Worm (Caenorhabditis elegans) whole organism, young adult: Measurements from ENCODE around the gene rml-4.

Source experiments
- C17E4.6 ChIP-seq: fragments of 200-800 bp; sonication (Bioruptor generic); IDR thresholded peaks from 2 replicates; pipeline ENCODE4 v1.3.6; 2022; ENCODE audit warnings: missing genetic modification reagents, missing genetic modification characterization, missing compliant biosample characterization
- F23B12.7 ChIP-seq: sonication (generic microtip); optimal IDR thresholded peaks from 2 replicates; lab custom pipeline; 2017; ENCODE audit warnings: missing genetic modification characterization, mild to moderate bottlenecking, missing compliant biosample characterization, antibody characterized with exemption, moderate library complexity; ENCODE audit not compliant: insufficient read depth
- F57C9.4 ChIP-seq: sonication (generic microtip); optimal IDR thresholded peaks from 2 replicates; lab custom pipeline; 2017; ENCODE audit warnings: mild to moderate bottlenecking, missing genetic modification characterization, missing compliant biosample characterization
- Y67H2A.10 ChIP-seq: fragments of 200-800 bp; sonication (Bioruptor generic); conservative IDR thresholded peaks from 2 replicates; pipeline ENCODE4 v1.3.6; 2022; ENCODE audit warnings: missing genetic modification reagents, missing genetic modification characterization, missing compliant biosample characterization
- akir-1 ChIP-seq: fragments of 200-800 bp; sonication (Bioruptor generic); optimal IDR thresholded peaks from 2 replicates; lab custom pipeline; 2018; ENCODE audit warnings: mild to moderate bottlenecking, missing genetic modification characterization, moderate library complexity, missing compliant biosample characterization
- attf-5 ChIP-seq: fragments of 200-800 bp; sonication (Bioruptor generic); optimal IDR thresholded peaks from 2 replicates; lab custom pipeline; 2018; ENCODE audit warnings: mild to moderate bottlenecking, missing genetic modification characterization, missing compliant biosample characterization
- bed-1 ChIP-seq: fragments of 200-800 bp; sonication (Bioruptor generic); IDR thresholded peaks from 2 replicates; pipeline ENCODE4 v1.3.6; 2022; ENCODE audit warnings: missing genetic modification reagents, missing genetic modification characterization, missing compliant biosample characterization
- ccch-3 ChIP-seq: fragments of 200-800 bp; sonication (Bioruptor generic); optimal IDR thresholded peaks from 2 replicates; lab custom pipeline; 2018; ENCODE audit warnings: mild to moderate bottlenecking, missing genetic modification characterization, missing compliant biosample characterization
- cebp-2 ChIP-seq: fragments of 200-800 bp; sonication (Bioruptor generic); IDR thresholded peaks from 2 replicates; pipeline ENCODE4 v1.3.6; 2022; ENCODE audit warnings: missing genetic modification characterization, missing compliant biosample characterization
- ceh-58 ChIP-seq: fragments of 200-800 bp; sonication (Bioruptor generic); IDR thresholded peaks from 2 replicates; pipeline ENCODE4 v1.3.6; 2022; ENCODE audit warnings: missing genetic modification characterization, missing compliant biosample characterization
- dpff-1 ChIP-seq: sonication (generic microtip); optimal IDR thresholded peaks from 2 replicates; lab custom pipeline; 2017; ENCODE audit warnings: mild to moderate bottlenecking, missing genetic modification characterization, missing compliant biosample characterization
- dpl-1 ChIP-seq: fragments of 150-350 bp; optimal IDR thresholded peaks from 2 replicates; lab custom pipeline; 2014; ENCODE audit warnings: missing biosample characterization, missing genetic modification reagents, missing genetic modification characterization
- egl-44 ChIP-seq: fragments of 200-800 bp; sonication (Bioruptor generic); IDR thresholded peaks from 2 replicates; pipeline ENCODE4 v1.3.6; 2022; ENCODE audit warnings: missing genetic modification reagents, missing genetic modification characterization, missing compliant biosample characterization
- ets-4 ChIP-seq: fragments of 200-800 bp; sonication (Bioruptor generic); optimal IDR thresholded peaks from 2 replicates; lab custom pipeline; 2018; ENCODE audit warnings: mild to moderate bottlenecking, missing genetic modification characterization, missing compliant biosample characterization
- hlh-26 ChIP-seq: fragments of 200-800 bp; sonication (Bioruptor generic); conservative IDR thresholded peaks from 2 replicates; pipeline ENCODE4 v1.3.6; 2022; ENCODE audit warnings: missing genetic modification reagents, missing genetic modification characterization, missing compliant biosample characterization
- hmg-1.2 ChIP-seq: fragments of 200-800 bp; sonication (Bioruptor generic); IDR thresholded peaks from 2 replicates; pipeline ENCODE4 v1.3.6; 2022; ENCODE audit warnings: missing genetic modification reagents, missing genetic modification characterization, missing compliant biosample characterization
- hsf-1 ChIP-seq: fragments of 200-800 bp; sonication (Bioruptor generic); IDR thresholded peaks from 2 replicates; pipeline ENCODE4 v1.3.6; 2022; ENCODE audit warnings: missing genetic modification reagents, missing genetic modification characterization, missing compliant biosample characterization
- let-526 ChIP-seq: fragments of 200-800 bp; sonication (Bioruptor generic); IDR thresholded peaks from 2 replicates; pipeline ENCODE4 v1.3.6; 2022; ENCODE audit warnings: missing genetic modification reagents, missing genetic modification characterization, missing compliant biosample characterization
- lin-26 ChIP-seq: fragments of 200-800 bp; sonication (Bioruptor generic); IDR thresholded peaks from 2 replicates; pipeline ENCODE4 v1.3.6; 2022; ENCODE audit warnings: missing genetic modification reagents, missing genetic modification characterization, missing compliant biosample characterization
- lin-40 ChIP-seq: sonication (generic microtip); optimal IDR thresholded peaks from 2 replicates; lab custom pipeline; 2016; ENCODE audit warnings: missing genetic modification characterization, mild to moderate bottlenecking, missing compliant biosample characterization, missing genotype, missing genetic modification reagents
- lir-1 ChIP-seq: fragments of 200-800 bp; sonication (Bioruptor generic); conservative IDR thresholded peaks from 2 replicates; pipeline ENCODE4 v1.3.6; 2022; ENCODE audit warnings: missing genetic modification reagents, missing genetic modification characterization, missing compliant biosample characterization
- madf-8 ChIP-seq: fragments of 200-800 bp; sonication (Bioruptor generic); conservative IDR thresholded peaks from 2 replicates; pipeline ENCODE4 v1.3.6; 2022; ENCODE audit warnings: missing genetic modification reagents, missing genetic modification characterization, missing compliant biosample characterization
- mcd-1 ChIP-seq: fragments of 200-800 bp; sonication (Bioruptor generic); IDR thresholded peaks from 2 replicates; pipeline ENCODE4 v1.3.6; 2022; ENCODE audit warnings: missing genetic modification reagents, missing genetic modification characterization, missing compliant biosample characterization
- mel-28 ChIP-seq: sonication (generic microtip); optimal IDR thresholded peaks from 2 replicates; lab custom pipeline; 2016; ENCODE audit warnings: borderline replicate concordance, mild to moderate bottlenecking, missing genetic modification characterization, missing compliant biosample characterization
- nfya-1 ChIP-seq: sonication (generic microtip); optimal IDR thresholded peaks from 2 replicates; lab custom pipeline; 2017; ENCODE audit warnings: antibody characterized with exemption, missing compliant biosample characterization, missing genetic modification characterization, borderline replicate concordance; ENCODE audit not compliant: insufficient read depth
- nfyb-1 ChIP-seq: fragments of 200-800 bp; sonication (Bioruptor generic); IDR thresholded peaks from 2 replicates; pipeline ENCODE4 v1.3.6; 2022; ENCODE audit warnings: missing genetic modification reagents, missing genetic modification characterization, missing compliant biosample characterization
- nhr-120 ChIP-seq: fragments of 200-800 bp; sonication (Bioruptor generic); IDR thresholded peaks from 2 replicates; pipeline ENCODE4 v1.3.6; 2022; ENCODE audit warnings: missing genetic modification characterization, missing compliant biosample characterization
- nhr-179 ChIP-seq: sonication (generic microtip); optimal IDR thresholded peaks from 2 replicates; lab custom pipeline; 2016; ENCODE audit warnings: mild to moderate bottlenecking, missing genetic modification characterization, missing compliant biosample characterization
- nhr-27 ChIP-seq: fragments of 200-800 bp; sonication (Bioruptor generic); optimal IDR thresholded peaks from 2 replicates; lab custom pipeline; 2018; ENCODE audit warnings: mild to moderate bottlenecking, missing genetic modification characterization, moderate library complexity, missing compliant biosample characterization
- nhr-90 ChIP-seq: sonication (generic microtip); optimal IDR thresholded peaks from 2 replicates; lab custom pipeline; 2016; ENCODE audit warnings: missing genotype, mild to moderate bottlenecking, missing genetic modification characterization, missing compliant biosample characterization
- rec-8 ChIP-seq, 2 experiments: sonication (generic microtip); optimal IDR thresholded peaks; 2 replicates each; lab custom pipeline; 2016; ENCODE audit warnings: mild to moderate bottlenecking in 2 of 2, missing genetic modification characterization in 2 of 2, missing genetic modification reagents in 2 of 2, missing genotype in 2 of 2, missing biosample characterization in 1 of 2, missing compliant biosample characterization in 1 of 2, moderate library complexity in 1 of 2
- rpc-1 ChIP-seq, 2 experiments: fragments of 150-350 bp in 1 of 2; sonication (generic microtip) in 1 of 2; optimal IDR thresholded peaks; 2 replicates each; lab custom pipeline; 2014 to 2018; ENCODE audit warnings: missing biosample characterization in 1 of 2, missing genetic modification characterization in 1 of 2, missing genetic modification reagents in 1 of 2, missing genotype in 1 of 2
- sdz-38 ChIP-seq: sonication (generic microtip); optimal IDR thresholded peaks from 2 replicates; lab custom pipeline; 2016; ENCODE audit warnings: missing genotype, missing genetic modification characterization, missing compliant biosample characterization
- snpc-1.3 ChIP-seq: sonication (generic microtip); optimal IDR thresholded peaks from 2 replicates; lab custom pipeline; 2017; ENCODE audit warnings: missing genetic modification characterization, mild to moderate bottlenecking, missing compliant biosample characterization, antibody characterized with exemption, moderate library complexity, missing genotype, missing genetic modification reagents; ENCODE audit not compliant: insufficient read depth
- tlf-1 ChIP-seq: fragments of 200-800 bp; sonication (Bioruptor generic); optimal IDR thresholded peaks from 2 replicates; lab custom pipeline; 2018; ENCODE audit warnings: mild to moderate bottlenecking, missing genetic modification characterization, missing compliant biosample characterization
- unc-62 ChIP-seq: fragments of 150-350 bp; optimal IDR thresholded peaks from 2 replicates; lab custom pipeline; 2014; ENCODE audit warnings: missing biosample characterization, missing genetic modification reagents, missing genetic modification characterization
- zfh-2 ChIP-seq: fragments of 200-800 bp; sonication (Bioruptor generic); conservative IDR thresholded peaks from 2 replicates; pipeline ENCODE4 v1.3.6; 2022; ENCODE audit warnings: missing genetic modification reagents, missing genetic modification characterization, missing compliant biosample characterization
- zim-3 ChIP-seq: sonication (generic microtip); optimal IDR thresholded peaks from 2 replicates; lab custom pipeline; 2017; ENCODE audit warnings: mild to moderate bottlenecking, missing genetic modification characterization, moderate library complexity, missing compliant biosample characterization
- ztf-18 ChIP-seq: sonication (generic microtip); optimal IDR thresholded peaks from 2 replicates; lab custom pipeline; 2016; ENCODE audit warnings: missing genotype, mild to moderate bottlenecking, missing genetic modification characterization, missing compliant biosample characterization

Gene rml-4

ce11 chrII:4299227-4299703 is 4.4 kb downstream of the rml-4 start, which contains the start of gene sco-1 (continued):
- TF ChIP-seq unc-62 (no peak), nhr-27 (no peak), lin-40 (tag; lab: Kevin White, UChicago) (peak; percentile 93), bed-1 (GFP tag; lab: Robert Waterston, UW) (no peak), Y67H2A.10 (GFP tag; lab: Robert Waterston, UW) (peak; percentile 72; the same call in 1 of the 2 replicates), cebp-2 (no peak), ets-4 (GFP tag; lab: Kevin White, UChicago) (no peak), dpff-1 (tag; lab: Kevin White, UChicago) (no peak), C17E4.6 (GFP tag; lab: Robert Waterston, UW) (0 out of 2 replicates have a peak, but pooled peaks have one; percentile 58), egl-44 (GFP tag; lab: Robert Waterston, UW) (peak; percentile 56; the same call in 1 of the 2 replicates), F57C9.4 (tag; lab: Kevin White, UChicago) (no peak), lir-1 (peak; percentile 89), zim-3 (tag; lab: Kevin White, UChicago) (peak; percentile 54), mcd-1 (GFP tag; lab: Robert Waterston, UW) (peak; percentile 91), akir-1 (GFP tag; lab: Kevin White, UChicago) (peak; percentile 53), attf-5 (GFP tag; lab: Kevin White, UChicago) (peak; percentile 89), ceh-58 (GFP tag; lab: Robert Waterston, UW) (no peak), F23B12.7 (tag; lab: Kevin White, UChicago) (peak; percentile 72)

ce11 chrII:4301307-4301706 is 6.4 kb downstream of the rml-4 start, which contains the start of gene gtf-2F1:
TSS of gene gtf-2F1 (plus strand) at chrII:4301607.
- no peak for TF ChIP-seq ets-4 (GFP tag; lab: Kevin White, UChicago)
- no peak for TF ChIP-seq sdz-38 (tag; lab: Kevin White, UChicago)
- no peak for TF ChIP-seq bed-1 (GFP tag; lab: Robert Waterston, UW)
- TF ChIP-seq nhr-27 = no peak
- no peak for TF ChIP-seq nfya-1 (tag; lab: Kevin White, UChicago)
- no peak for TF ChIP-seq C17E4.6 (GFP tag; lab: Robert Waterston, UW)
- TF ChIP-seq hsf-1 (GFP tag; lab: Robert Waterston, UW) = no peak
- TF ChIP-seq rec-8 (tag; optimal IDR thresholded peaks at IDR 0.05; lab: Kevin White, UChicago) = no peak
- no peak for TF ChIP-seq hlh-26
- TF ChIP-seq madf-8 = no peak
- TF ChIP-seq nfyb-1 (GFP tag; lab: Robert Waterston, UW) = no peak
- no peak for TF ChIP-seq ccch-3 (GFP tag; lab: Kevin White, UChicago)
- no peak for TF ChIP-seq snpc-1.3 (tag; lab: Kevin White, UChicago)
- no peak for TF ChIP-seq dpl-1 (GFP tag; lab: Kevin White, UChicago)

ce11 chrII:4306921-4307630 is 12.2 kb downstream of the rml-4 start, which contains the start of gene Y52E8A.3:
TSS of gene Y52E8A.3 (minus strand) at chrII:4306971.
- TF ChIP-seq nhr-120 (GFP tag; lab: Robert Waterston, UW) (no peak), nhr-179 (tag; lab: Kevin White, UChicago) (no peak), lin-26 (GFP tag; lab: Robert Waterston, UW) (no peak), lir-1 (no peak), F23B12.7 (tag; lab: Kevin White, UChicago) (no peak), tlf-1 (no peak), let-526 (GFP tag; lab: Robert Waterston, UW) (no peak), Y67H2A.10 (GFP tag; lab: Robert Waterston, UW) (no peak), mcd-1 (GFP tag; lab: Robert Waterston, UW) (no peak), nhr-90 (tag; lab: Kevin White, UChicago) (no peak), zfh-2 (GFP tag; lab: Robert Waterston, UW) (no peak), rpc-1 (optimal IDR thresholded peaks at IDR 0.05; lab: Kevin White, UChicago) (no peak), rpc-1 (tag; optimal IDR thresholded peaks at IDR 0.05; lab: Kevin White, UChicago) (no peak), hmg-1.2 (GFP tag; lab: Robert Waterston, UW) (no peak), mel-28 (tag; lab: Kevin White, UChicago) (no peak), nhr-27 (no peak), ztf-18 (tag; lab: Kevin White, UChicago) (no peak)
